Worm (Caenorhabditis elegans): ENCODE data around the gene C14C11.7.
A peak's percentile ranks its signal among the peaks of the same experiment; 100 is the strongest.

The C14C11.7 gene

ce11 chrV:5699835-5700441, 34.1 kb upstream of the C14C11.7 start, which contains the start of gene clec-1:
TSS of gene clec-1 (plus strand) at chrV:5700154.
- no peak for TF ChIP-seq rbr-2 (tag; optimal IDR thresholded peaks at IDR 0.05)
- no peak for TF ChIP-seq ceh-82 (tag; optimal IDR thresholded peaks at IDR 0.05)
- TF ChIP-seq unc-39 (tag; optimal IDR thresholded peaks at IDR 0.05): no peak
- TF ChIP-seq daf-16 (GFP tag; optimal IDR thresholded peaks at IDR 0.05): no peak
- no peak for TF ChIP-seq daf-16 (tag; optimal IDR thresholded peaks at IDR 0.05)
- no peak for TF ChIP-seq unc-62 (GFP tag; optimal IDR thresholded peaks at IDR 0.05 in 1 of 2)
- no peak for TF ChIP-seq unc-62 (tag; optimal IDR thresholded peaks at IDR 0.05)
- TF ChIP-seq ctbp-1 (GFP tag; IDR thresholded peaks at IDR 0.05): no peak
- no peak for TF ChIP-seq lin-1 (GFP tag; IDR thresholded peaks at IDR 0.05)
- TF ChIP-seq snpc-4 (tag; optimal IDR thresholded peaks at IDR 0.05): no peak
- no peak for TF ChIP-seq mes-2 (tag; optimal IDR thresholded peaks at IDR 0.05; ENCODE audit: poor library complexity, severe bottlenecking)
- no peak for TF ChIP-seq nhr-111 (GFP tag; optimal IDR thresholded peaks at IDR 0.05)
- no peak for TF ChIP-seq ztf-7 (tag; optimal IDR thresholded peaks at IDR 0.05)
- TF ChIP-seq aha-1 (tag): no peak
- TF ChIP-seq lin-39 (tag; optimal IDR thresholded peaks at IDR 0.05): no peak
- TF ChIP-seq Y105C5A.15 (GFP tag; IDR thresholded peaks at IDR 0.05): no peak
- TF ChIP-seq daf-12 (tag; optimal IDR thresholded peaks at IDR 0.05): no peak
- TF ChIP-seq ceh-32 (tag; optimal IDR thresholded peaks at IDR 0.05; ENCODE audit: poor library complexity): no peak
- TF ChIP-seq nhr-48 (tag; optimal IDR thresholded peaks at IDR 0.05): no peak
- TF ChIP-seq ceh-44 (GFP tag; IDR thresholded peaks at IDR 0.05): no peak
- no peak for TF ChIP-seq tra-1 (GFP tag; IDR thresholded peaks at IDR 0.05)
- TF ChIP-seq skn-1 (tag; optimal IDR thresholded peaks at IDR 0.05): no peak
- no peak for TF ChIP-seq snpc-1.2 (GFP tag; IDR thresholded peaks at IDR 0.05)
- no peak for TF ChIP-seq F44E2.7 (GFP tag; IDR thresholded peaks at IDR 0.05)
- no peak for TF ChIP-seq nhr-10 (tag; optimal IDR thresholded peaks at IDR 0.05)
- TF ChIP-seq aly-2 (tag; optimal IDR thresholded peaks at IDR 0.05): no peak
- no peak for TF ChIP-seq madf-9 (GFP tag; conservative IDR thresholded peaks at IDR 0.05)
- no peak for TF ChIP-seq zip-11 (GFP tag; IDR thresholded peaks at IDR 0.05)
- TF ChIP-seq hlh-11 (tag; optimal IDR thresholded peaks at IDR 0.05): peak; percentile 12
- no peak for TF ChIP-seq duxl-1 (tag; optimal IDR thresholded peaks at IDR 0.05; ENCODE audit: poor library complexity)
- TF ChIP-seq dmd-8 (GFP tag; IDR thresholded peaks at IDR 0.05): no peak
- no peak for TF ChIP-seq nhr-6 (tag; optimal IDR thresholded peaks at IDR 0.05)
- TF ChIP-seq madf-5 (GFP tag; IDR thresholded peaks at IDR 0.05): no peak
- no peak for TF ChIP-seq dpl-1 (GFP tag; optimal IDR thresholded peaks at IDR 0.05)
- peak; percentile 23 for TF ChIP-seq nhr-28 (tag; optimal IDR thresholded peaks at IDR 0.05)
- TF ChIP-seq mxl-3 (GFP tag; optimal IDR thresholded peaks at IDR 0.05): peak; percentile 34
- TF ChIP-seq dve-1 (tag; optimal IDR thresholded peaks at IDR 0.05; ENCODE audit: insufficient read depth): no peak
- no peak for TF ChIP-seq mdt-29 (GFP tag; IDR thresholded peaks at IDR 0.05)
- no peak for TF ChIP-seq hmg-1.1 (GFP tag; IDR thresholded peaks at IDR 0.05)
- TF ChIP-seq F10B5.3 (tag; optimal IDR thresholded peaks at IDR 0.05): no peak
- no peak for TF ChIP-seq Y5F2A.4 (GFP tag; optimal IDR thresholded peaks at IDR 0.05)
- TF ChIP-seq ama-1 (optimal IDR thresholded peaks at IDR 0.05): peak; percentile 52
- TF ChIP-seq F37D6.2 (tag; optimal IDR thresholded peaks at IDR 0.05): no peak
- no peak for TF ChIP-seq nhr-77 (tag; optimal IDR thresholded peaks at IDR 0.05)
- TF ChIP-seq mdl-1 (tag; optimal IDR thresholded peaks at IDR 0.05): peak in 1 of 2 experiments; percentile 22
- no peak for TF ChIP-seq zag-1 (tag; optimal IDR thresholded peaks at IDR 0.05)
